Worm (Caenorhabditis elegans) whole organism, L1 larva: Measurements from ENCODE around the gene slo-2.

Experiments
- C16A3.4 ChIP-seq: fragments of 150-350 bp; optimal IDR thresholded peaks from 2 replicates; lab custom pipeline; 2014; ENCODE audit warnings: missing biosample characterization, missing genetic modification characterization
- F16B12.6 ChIP-seq: fragments of 150-350 bp; optimal IDR thresholded peaks from 2 replicates; lab custom pipeline; 2014; ENCODE audit warnings: missing biosample characterization, missing genetic modification characterization
- ama-1 ChIP-seq: fragments of 150-350 bp; optimal IDR thresholded peaks from 2 replicates; lab custom pipeline; 2014
- blmp-1 ChIP-seq: fragments of 150-350 bp; optimal IDR thresholded peaks from 2 replicates; lab custom pipeline; 2014; ENCODE audit warnings: missing biosample characterization, missing genetic modification characterization
- efl-1 ChIP-seq, 4 experiments: fragments of 150-350 bp; optimal IDR thresholded peaks in 3 of 4; peaks in 1 of 4; 1 replicate in 1 of 4; 2 replicates in 3 of 4; lab custom pipeline; 2014; ENCODE audit warnings: missing biosample characterization in 2 of 4, missing genetic modification characterization in 2 of 4, missing genetic modification reagents in 2 of 4
- elt-3 ChIP-seq, 6 experiments: fragments of 150-350 bp in 1 of 6; sonication (generic microtip); optimal IDR thresholded peaks; 2 replicates each; lab custom pipeline; 2017 to 2018; ENCODE audit warnings: missing biosample characterization in 6 of 6, missing genetic modification characterization in 6 of 6, inconsistent platforms in 1 of 6
- fkh-10 ChIP-seq: sonication (generic microtip); optimal IDR thresholded peaks from 2 replicates; lab custom pipeline; 2017; ENCODE audit warnings: missing biosample characterization, missing genetic modification reagents, missing genetic modification characterization
- hlh-4 ChIP-seq: sonication (generic microtip); optimal IDR thresholded peaks from 2 replicates; lab custom pipeline; 2016; ENCODE audit warnings: mild to moderate bottlenecking, missing genetic modification characterization, missing compliant biosample characterization
- jun-1 ChIP-seq: fragments of 150-350 bp; optimal IDR thresholded peaks from 2 replicates; lab custom pipeline; 2014; ENCODE audit warnings: missing biosample characterization, missing genetic modification reagents, missing genetic modification characterization
- lin-14 ChIP-seq: fragments of 200-800 bp; sonication (Bioruptor generic); optimal IDR thresholded peaks from 2 replicates; lab custom pipeline; 2018; ENCODE audit warnings: mild to moderate bottlenecking, missing genetic modification characterization, moderate library complexity, missing compliant biosample characterization
- lin-39 ChIP-seq: fragments of 150-350 bp; optimal IDR thresholded peaks from 2 replicates; lab custom pipeline; 2014; ENCODE audit warnings: missing biosample characterization, missing genetic modification reagents, missing genetic modification characterization
- mdl-1 ChIP-seq, 2 experiments: fragments of 150-350 bp; optimal IDR thresholded peaks; 2 replicates each; lab custom pipeline; 2014 to 2017; ENCODE audit warnings: missing biosample characterization in 2 of 2, missing genetic modification characterization in 2 of 2, inconsistent platforms in 1 of 2
- mep-1 ChIP-seq: fragments of 150-350 bp; optimal IDR thresholded peaks from 2 replicates; lab custom pipeline; 2014; ENCODE audit warnings: missing biosample characterization, missing genetic modification characterization
- nhr-19 ChIP-seq: fragments of 200-800 bp; sonication (Bioruptor generic); conservative IDR thresholded peaks from 2 replicates; pipeline ENCODE4 v1.3.6; 2022; ENCODE audit warnings: missing genetic modification characterization, missing compliant biosample characterization
- nhr-71 ChIP-seq: sonication (generic microtip); optimal IDR thresholded peaks from 2 replicates; lab custom pipeline; 2016; ENCODE audit warnings: mild to moderate bottlenecking, missing genetic modification characterization, moderate library complexity, missing compliant biosample characterization
- nhr-76 ChIP-seq: sonication (generic microtip); optimal IDR thresholded peaks from 2 replicates; lab custom pipeline; 2017; ENCODE audit warnings: missing biosample characterization, missing genetic modification characterization
- nhr-90 ChIP-seq: sonication (generic microtip); optimal IDR thresholded peaks from 2 replicates; lab custom pipeline; 2016; ENCODE audit warnings: mild to moderate bottlenecking, missing genetic modification characterization, missing compliant biosample characterization; ENCODE audit not compliant: poor library complexity
- pax-3 ChIP-seq: fragments of 200-800 bp; sonication (Bioruptor generic); optimal IDR thresholded peaks from 2 replicates; lab custom pipeline; 2018; ENCODE audit warnings: mild to moderate bottlenecking, missing genetic modification characterization, moderate library complexity, missing compliant biosample characterization
- rnt-1 ChIP-seq: sonication (generic microtip); optimal IDR thresholded peaks from 2 replicates; lab custom pipeline; 2016; ENCODE audit warnings: mild to moderate bottlenecking, missing genetic modification characterization, moderate library complexity, missing compliant biosample characterization
- snu-23 ChIP-seq: sonication (generic microtip); optimal IDR thresholded peaks from 2 replicates; lab custom pipeline; 2016; ENCODE audit warnings: missing genetic modification characterization, missing compliant biosample characterization
- swsn-7 ChIP-seq: sonication (generic microtip); optimal IDR thresholded peaks from 2 replicates; lab custom pipeline; 2016; ENCODE audit warnings: missing genetic modification characterization, missing compliant biosample characterization
- unc-130 ChIP-seq: fragments of 150-350 bp; optimal IDR thresholded peaks from 2 replicates; lab custom pipeline; 2017; ENCODE audit warnings: missing biosample characterization, missing genetic modification characterization, inconsistent platforms
- unc-62 ChIP-seq: fragments of 150-350 bp; optimal IDR thresholded peaks from 2 replicates; lab custom pipeline; 2014; ENCODE audit warnings: missing biosample characterization, missing genetic modification reagents, missing genetic modification characterization
- vab-15 ChIP-seq: sonication (generic microtip); optimal IDR thresholded peaks from 2 replicates; lab custom pipeline; 2017; ENCODE audit warnings: missing genotype, mild to moderate bottlenecking, missing genetic modification characterization, missing compliant biosample characterization
- zip-4 ChIP-seq: fragments of 200-800 bp; sonication (Bioruptor generic); optimal IDR thresholded peaks from 2 replicates; lab custom pipeline; 2018; ENCODE audit warnings: mild to moderate bottlenecking, missing genetic modification characterization, moderate library complexity, missing compliant biosample characterization

Gene slo-2

DNA sequence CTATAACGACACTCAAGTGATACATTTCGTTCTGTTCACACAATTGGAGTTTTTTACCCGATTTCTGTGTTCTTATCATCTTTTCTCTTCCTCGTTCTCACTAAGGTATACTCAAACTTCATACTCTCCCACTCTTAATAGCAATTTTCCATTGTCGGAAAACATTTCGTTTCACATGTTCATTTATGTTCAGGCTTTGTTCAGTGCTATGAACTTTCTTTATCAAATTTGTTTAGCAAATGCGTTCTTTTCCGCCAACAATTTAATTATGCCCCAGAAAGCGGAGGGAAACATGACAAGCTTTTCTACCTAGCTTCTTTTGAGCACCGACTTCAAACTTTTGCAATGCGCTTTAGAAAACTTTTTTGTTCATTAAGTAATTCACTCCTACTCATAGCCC lies 60.3 kb downstream of the slo-2 start:
- TF ChIP-seq nhr-19 (GFP tag; lab: Robert Waterston, UW), result no peak
- no peak for TF ChIP-seq ama-1 (lab: Kevin White, UChicago)
- TF ChIP-seq C16A3.4 (tag; lab: Kevin White, UChicago), result no peak
- no peak for TF ChIP-seq vab-15 (tag; lab: Kevin White, UChicago)
- TF ChIP-seq efl-1 (optimal IDR thresholded peaks at IDR 0.05; lab: Kevin White, UChicago), result no peak
- TF ChIP-seq efl-1 (GFP tag; optimal IDR thresholded peaks at IDR 0.05 in 1 of 2; lab: Kevin White, UChicago), result no peak
- no peak for TF ChIP-seq fkh-10 (GFP tag; lab: Kevin White, UChicago)
- no peak for TF ChIP-seq pax-3 (tag; lab: Kevin White, UChicago)
- TF ChIP-seq elt-3 (tag; optimal IDR thresholded peaks at IDR 0.05; lab: Kevin White, UChicago), result no peak
- no peak for TF ChIP-seq nhr-90 (tag; lab: Kevin White, UChicago)
- TF ChIP-seq jun-1 (tag; lab: Kevin White, UChicago), result no peak
- TF ChIP-seq mep-1, result no peak
- TF ChIP-seq swsn-7, result no peak
- no peak for TF ChIP-seq unc-62 (GFP tag; lab: Kevin White, UChicago)
- TF ChIP-seq lin-39 (tag; lab: Kevin White, UChicago), result no peak

DNA sequence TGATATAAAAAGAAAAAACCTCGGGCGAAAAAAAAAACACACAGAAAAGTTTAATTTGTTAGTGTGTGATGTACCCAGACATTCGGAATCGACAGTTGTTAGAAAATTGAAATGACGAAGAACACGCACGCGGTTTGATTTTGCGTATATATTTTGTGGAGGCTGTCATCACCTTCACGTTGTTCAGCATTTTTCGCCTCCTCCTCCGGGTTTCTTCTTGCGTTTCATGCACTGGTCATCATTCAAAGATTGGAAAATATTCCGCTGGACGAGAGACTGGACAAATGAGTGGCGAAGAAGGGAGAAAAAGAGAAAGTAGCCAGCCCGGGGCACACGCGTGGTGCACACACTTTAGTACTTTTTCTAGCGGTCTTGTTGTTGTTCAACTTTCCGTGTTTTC lies 60.8 kb downstream of the slo-2 start:
- TF ChIP-seq blmp-1, result peak; percentile 19
- peak; percentile 43 for TF ChIP-seq nhr-71 (tag; lab: Kevin White, UChicago)
- peak in 1 of 2 experiments; percentile 3 for TF ChIP-seq mdl-1 (tag; optimal IDR thresholded peaks at IDR 0.05; lab: Kevin White, UChicago)
- TF ChIP-seq nhr-76, result no peak
- TF ChIP-seq unc-130 (tag; lab: Kevin White, UChicago), result peak; percentile 45
- peak; percentile 47 for TF ChIP-seq rnt-1 (tag; lab: Kevin White, UChicago)
- no peak for TF ChIP-seq hlh-4
- TF ChIP-seq snu-23, result peak; percentile 9
- peak; percentile 69 for TF ChIP-seq lin-14 (GFP tag; lab: Kevin White, UChicago)
- TF ChIP-seq F16B12.6, result no peak
- no peak for TF ChIP-seq zip-4 (GFP tag; lab: Kevin White, UChicago)
- TF ChIP-seq, all 84 proteins: peak for 7
